Fruit fly (Drosophila melanogaster): ENCODE data around the gene stumps.

The stumps gene

dm6 chr3R:14577803-14578493 lies 931 bp downstream of the stumps start (continued):
- TF ChIP-seq Eip93F (GFP tag; optimal IDR thresholded peaks at IDR 0.05), result no peak
- TF ChIP-seq CG8632 (GFP tag; optimal IDR thresholded peaks at IDR 0.05), result no peak
- TF ChIP-seq CG34406 (GFP tag; optimal IDR thresholded peaks at IDR 0.05), result peak; percentile 39
- TF ChIP-seq fd59A (GFP tag; optimal IDR thresholded peaks at IDR 0.05), result no peak
- no peak for TF ChIP-seq CG11294 (GFP tag; IDR thresholded peaks at IDR 0.05)
- TF ChIP-seq CG3919 (GFP tag; optimal IDR thresholded peaks at IDR 0.05), result no peak
- TF ChIP-seq pdm3 (GFP tag; optimal IDR thresholded peaks at IDR 0.05), result peak; percentile 41
- no peak for TF ChIP-seq CG11902 (GFP tag; optimal IDR thresholded peaks at IDR 0.05)
- TF ChIP-seq fd85E (GFP tag; optimal IDR thresholded peaks at IDR 0.05), result no peak

- TF ChIP-seq salr (GFP tag; optimal IDR thresholded peaks at IDR 0.05), result no peak
- no peak for TF ChIP-seq acj6 (GFP tag; optimal IDR thresholded peaks at IDR 0.05)
- no peak for TF ChIP-seq Lpt (GFP tag; optimal IDR thresholded peaks at IDR 0.05)
- no peak for TF ChIP-seq esn (GFP tag; optimal IDR thresholded peaks at IDR 0.05)
- no peak for TF ChIP-seq ss (GFP tag; optimal IDR thresholded peaks at IDR 0.05)
- no peak for TF ChIP-seq CG6792 (GFP tag; optimal IDR thresholded peaks at IDR 0.05)
- no peak for TF ChIP-seq CG31627 (GFP tag; optimal IDR thresholded peaks at IDR 0.05)
- TF ChIP-seq lz (GFP tag; optimal IDR thresholded peaks at IDR 0.05), result no peak
- TF ChIP-seq fd59A (GFP tag; optimal IDR thresholded peaks at IDR 0.05), result no peak
- TF ChIP-seq CG1621 (tag; optimal IDR thresholded peaks at IDR 0.05), result no peak
Measured at dm6 chr3R:14580045-14580579, 3.1 kb downstream of the stumps start.

- no peak for TF ChIP-seq CG11762 (GFP tag; optimal IDR thresholded peaks at IDR 0.05; ENCODE audit: insufficient read depth)
- TF ChIP-seq CG8319 (GFP tag; optimal IDR thresholded peaks at IDR 0.05), result no peak
- TF ChIP-seq svp (GFP tag), result peak; percentile 57
- TF ChIP-seq dac (GFP tag; optimal IDR thresholded peaks at IDR 0.05), result no peak
- TF ChIP-seq Sox14 (GFP tag; optimal IDR thresholded peaks at IDR 0.05), result no peak
- TF ChIP-seq lz (GFP tag; optimal IDR thresholded peaks at IDR 0.05), result no peak
- peak; percentile 20 for TF ChIP-seq dsx (GFP tag; optimal IDR thresholded peaks at IDR 0.05; ENCODE audit: poor library complexity, severe bottlenecking)
- no peak for TF ChIP-seq CG10631 (GFP tag; optimal IDR thresholded peaks at IDR 0.05)
- TF ChIP-seq Eip78C (GFP tag), result peak; percentile 61
- TF ChIP-seq pdm3 (GFP tag; optimal IDR thresholded peaks at IDR 0.05), result no peak
- peak; percentile 20 for TF ChIP-seq CG3032 (tag; optimal IDR thresholded peaks at IDR 0.05)
- no peak for TF ChIP-seq CG8119 (GFP tag; IDR thresholded peaks at IDR 0.05)
Measured at dm6 chr3R:14586480-14587443, 9.7 kb downstream of the stumps start.

dm6 chr3R:14589483-14589882 lies 12.5 kb downstream of the stumps start:
- TF ChIP-seq pdm3 (GFP tag; optimal IDR thresholded peaks at IDR 0.05) (no peak), Blimp-1 (GFP tag; optimal IDR thresholded peaks at IDR 0.05) (no peak), Eip75B (GFP tag; optimal IDR thresholded peaks at IDR 0.05) (no peak), Sox14 (GFP tag; optimal IDR thresholded peaks at IDR 0.05) (no peak), CG6854 (GFP tag; optimal IDR thresholded peaks at IDR 0.05) (no peak), CG6808 (GFP tag; optimal IDR thresholded peaks at IDR 0.05) (peak; percentile 5), Ets96B (tag; optimal IDR thresholded peaks at IDR 0.05) (no peak), ss (GFP tag; optimal IDR thresholded peaks at IDR 0.05) (peak in 1 of 2 experiments; percentile 20), CG6276 (GFP tag; optimal IDR thresholded peaks at IDR 0.05) (no peak), CG3032 (tag; optimal IDR thresholded peaks at IDR 0.05) (no peak), Eip78C (GFP tag) (peak; percentile 74), Eip93F (GFP tag; optimal IDR thresholded peaks at IDR 0.05) (no peak), CG9139 (GFP tag; optimal IDR thresholded peaks at IDR 0.05) (no peak), CG4318 (GFP tag; optimal IDR thresholded peaks at IDR 0.05) (no peak), esn (GFP tag; optimal IDR thresholded peaks at IDR 0.05) (no peak), net (GFP tag; optimal IDR thresholded peaks at IDR 0.05) (no peak), fkh (GFP tag; optimal IDR thresholded peaks at IDR 0.05) (no peak), Sox15 (GFP tag; optimal IDR thresholded peaks at IDR 0.05) (no peak), CG6163 (GFP tag; IDR thresholded peaks at IDR 0.05) (0 out of 3 replicates have a peak, but pooled peaks have one; percentile 37), CG8319 (GFP tag; optimal IDR thresholded peaks at IDR 0.05) (no peak), salr (GFP tag; optimal IDR thresholded peaks at IDR 0.05) (no peak), Hr39 (GFP tag; optimal IDR thresholded peaks at IDR 0.05) (no peak), fd59A (GFP tag; optimal IDR thresholded peaks at IDR 0.05) (no peak), topi (GFP tag; optimal IDR thresholded peaks at IDR 0.05) (no peak)

All from whole organism, prepupa.